Worm (Caenorhabditis elegans) whole organism, L1 larva: ENCODE results near the gene B0524.3.

Experiments used
- aly-2 ChIP-seq: fragments of 150-350 bp; optimal IDR thresholded peaks from 2 replicates; lab custom pipeline; 2014; ENCODE audit warnings: missing biosample characterization, missing genetic modification characterization
- dpl-1 ChIP-seq, 3 experiments: fragments of 150-350 bp in 2 of 3; sonication (generic microtip) in 1 of 3; optimal IDR thresholded peaks; 2 replicates each; lab custom pipeline; 2014 to 2017; ENCODE audit warnings: missing biosample characterization in 3 of 3, missing genetic modification characterization in 3 of 3, missing genetic modification reagents in 3 of 3
- efl-1 ChIP-seq, 4 experiments: fragments of 150-350 bp; optimal IDR thresholded peaks in 3 of 4; peaks in 1 of 4; 1 replicate in 1 of 4; 2 replicates in 3 of 4; lab custom pipeline; 2014; ENCODE audit warnings: missing biosample characterization in 2 of 4, missing genetic modification characterization in 2 of 4, missing genetic modification reagents in 2 of 4
- egl-27 ChIP-seq, 2 experiments: fragments of 150-350 bp in 1 of 2; sonication (generic microtip); optimal IDR thresholded peaks; 3 replicates each; lab custom pipeline; 2017 to 2018; ENCODE audit warnings: missing biosample characterization in 2 of 2, missing genetic modification characterization in 2 of 2, missing genetic modification reagents in 2 of 2
- fkh-10 ChIP-seq: sonication (generic microtip); optimal IDR thresholded peaks from 2 replicates; lab custom pipeline; 2017; ENCODE audit warnings: missing biosample characterization, missing genetic modification reagents, missing genetic modification characterization
- lin-13 ChIP-seq: fragments of 150-350 bp; optimal IDR thresholded peaks from 2 replicates; lab custom pipeline; 2014; ENCODE audit warnings: missing biosample characterization, missing genetic modification reagents, missing genetic modification characterization
- lir-3 ChIP-seq: sonication (generic microtip); optimal IDR thresholded peaks from 2 replicates; lab custom pipeline; 2016; ENCODE audit warnings: mild to moderate bottlenecking, missing genetic modification characterization, moderate library complexity, missing compliant biosample characterization; ENCODE audit not compliant: poor library complexity
- nhr-237 ChIP-seq: fragments of 150-350 bp; optimal IDR thresholded peaks from 2 replicates; lab custom pipeline; 2014; ENCODE audit warnings: missing biosample characterization, missing genetic modification characterization
- nhr-28 ChIP-seq: fragments of 150-350 bp; optimal IDR thresholded peaks from 2 replicates; lab custom pipeline; 2014; ENCODE audit warnings: missing biosample characterization, missing genetic modification characterization
- pax-3 ChIP-seq: fragments of 200-800 bp; sonication (Bioruptor generic); optimal IDR thresholded peaks from 2 replicates; lab custom pipeline; 2018; ENCODE audit warnings: mild to moderate bottlenecking, missing genetic modification characterization, moderate library complexity, missing compliant biosample characterization
- pqm-1 ChIP-seq: sonication (generic microtip); optimal IDR thresholded peaks from 3 replicates; lab custom pipeline; 2017; ENCODE audit warnings: missing biosample characterization, missing genetic modification characterization
- snpc-4 ChIP-seq: fragments of 150-350 bp; optimal IDR thresholded peaks from 2 replicates; lab custom pipeline; 2014; ENCODE audit warnings: missing biosample characterization, missing genetic modification characterization
- unc-62 ChIP-seq: fragments of 150-350 bp; optimal IDR thresholded peaks from 2 replicates; lab custom pipeline; 2014; ENCODE audit warnings: missing biosample characterization, missing genetic modification reagents, missing genetic modification characterization

DNA sequence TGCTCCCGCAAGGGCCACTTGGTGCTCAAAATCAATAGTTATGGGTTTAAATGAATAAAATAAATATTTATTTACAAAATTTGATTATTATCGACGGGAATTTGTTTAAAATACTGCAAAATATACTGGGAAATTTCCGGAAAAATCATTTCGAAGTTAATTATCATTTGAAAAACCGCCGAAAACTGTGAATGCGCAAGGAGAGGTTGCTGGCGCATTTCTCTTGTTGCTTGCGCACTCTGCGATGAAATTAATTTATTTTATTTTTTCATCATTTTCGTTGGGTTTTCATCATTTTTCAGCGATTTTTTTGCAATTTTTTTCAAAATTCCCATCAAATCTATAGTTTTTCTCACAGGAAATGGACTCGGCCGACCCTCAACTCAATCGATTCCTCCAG lies 27.9 kb upstream of the B0524.3 start, which contains the start of gene ddp-1:
- TF ChIP-seq snpc-4 (tag; lab: Kevin White, UChicago) = peak; percentile 77
- no peak for TF ChIP-seq lir-3 (tag; lab: Kevin White, UChicago)
- TF ChIP-seq lin-13 = peak; percentile 99
- peak; percentile 71 for TF ChIP-seq nhr-237 (tag; lab: Kevin White, UChicago)
- TF ChIP-seq unc-62 (GFP tag; lab: Kevin White, UChicago) = no peak
- peak; percentile 91 for TF ChIP-seq fkh-10
- no peak for TF ChIP-seq nhr-28
- peak; percentile 91 for TF ChIP-seq pax-3 (tag; lab: Kevin White, UChicago)
- no peak for TF ChIP-seq egl-27 (tag; optimal IDR thresholded peaks at IDR 0.05; lab: Kevin White, UChicago)
- TF ChIP-seq dpl-1 (GFP tag; optimal IDR thresholded peaks at IDR 0.05; lab: Kevin White, UChicago) = peak; percentile 99 to 100 (median 100)
- peak; percentile 97 for TF ChIP-seq aly-2
- TF ChIP-seq efl-1 (optimal IDR thresholded peaks at IDR 0.05; lab: Kevin White, UChicago) = peak; percentile 98 to 100
- TF ChIP-seq efl-1 (GFP tag; optimal IDR thresholded peaks at IDR 0.05 in 1 of 2; lab: Kevin White, UChicago) = peak; percentile 99 to 100
- TF ChIP-seq pqm-1 (tag; lab: Kevin White, UChicago) = peak; percentile 29
